Worm (Caenorhabditis elegans): ENCODE results near the gene C18A3.3.

The C18A3.3 gene

DNA sequence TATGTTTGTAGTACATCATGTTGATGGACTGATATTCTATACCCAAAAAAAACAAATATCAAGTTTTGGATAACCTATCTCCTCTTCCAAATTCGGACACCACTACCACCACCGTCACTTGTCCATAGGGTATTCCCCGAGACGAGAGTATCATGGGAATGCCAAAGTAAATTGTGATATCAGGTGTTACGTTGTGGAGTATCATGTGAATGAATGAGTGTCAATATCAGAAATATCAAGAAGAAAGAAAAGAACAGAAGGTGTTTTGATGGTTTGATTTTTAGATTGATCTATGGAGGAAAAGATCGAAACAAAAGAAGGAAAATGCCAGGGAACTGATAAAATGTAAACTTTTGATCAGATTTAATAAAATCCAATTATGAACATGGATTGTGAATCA, 17.9 kb upstream of the C18A3.3 start (continued):
- no peak for TF ChIP-seq xbp-1 (tag; optimal IDR thresholded peaks at IDR 0.05)
- peak; percentile 25 for TF ChIP-seq swsn-7 (tag; optimal IDR thresholded peaks at IDR 0.05)
- TF ChIP-seq ceh-8 (GFP tag; optimal IDR thresholded peaks at IDR 0.05) = no peak
- peak; percentile 57 for TF ChIP-seq tbx-2 (tag; optimal IDR thresholded peaks at IDR 0.05)
- TF ChIP-seq dpl-1 (GFP tag; optimal IDR thresholded peaks at IDR 0.05) = peak in 2 of 3 experiments; percentile 23 to 44
- peak; percentile 81 for TF ChIP-seq pag-3 (tag; optimal IDR thresholded peaks at IDR 0.05; ENCODE audit: borderline replicate concordance, insufficient read depth)
- TF ChIP-seq lir-3 (tag; optimal IDR thresholded peaks at IDR 0.05; ENCODE audit: poor library complexity) = no peak
- TF ChIP-seq aha-1 (tag; optimal IDR thresholded peaks at IDR 0.05) = no peak
- TF ChIP-seq ceh-88 (GFP tag; IDR thresholded peaks at IDR 0.05) = no peak
- peak; percentile 36 for TF ChIP-seq nhr-11 (tag; optimal IDR thresholded peaks at IDR 0.05)
- TF ChIP-seq nhr-76 (tag; optimal IDR thresholded peaks at IDR 0.05) = no peak
- TF ChIP-seq unc-30 (tag; optimal IDR thresholded peaks at IDR 0.05) = no peak
- no peak for TF ChIP-seq efl-1 (optimal IDR thresholded peaks at IDR 0.05)
- TF ChIP-seq efl-1 (GFP tag; optimal IDR thresholded peaks at IDR 0.05 in 1 of 2) = no peak
- TF ChIP-seq nhr-77 (tag; optimal IDR thresholded peaks at IDR 0.05) = no peak
- no peak for TF ChIP-seq aly-2 (tag; optimal IDR thresholded peaks at IDR 0.05)
- no peak for TF ChIP-seq efl-3 (GFP tag; optimal IDR thresholded peaks at IDR 0.05)
- no peak for TF ChIP-seq zip-4 (GFP tag; optimal IDR thresholded peaks at IDR 0.05)
- TF ChIP-seq sup-37 (GFP tag; optimal IDR thresholded peaks at IDR 0.05) = no peak
- TF ChIP-seq nhr-71 (tag; optimal IDR thresholded peaks at IDR 0.05) = peak; percentile 88
- TF ChIP-seq alr-1 (tag; optimal IDR thresholded peaks at IDR 0.05; ENCODE audit: borderline replicate concordance) = no peak
- TF ChIP-seq nhr-85 (tag) = peak; percentile 56
- TF ChIP-seq dsc-1 (tag; optimal IDR thresholded peaks at IDR 0.05) = no peak
- TF ChIP-seq ceh-90 (tag; optimal IDR thresholded peaks at IDR 0.05) = no peak
- no peak for TF ChIP-seq ztf-11 (tag; optimal IDR thresholded peaks at IDR 0.05)
- no peak for TF ChIP-seq ama-1 (optimal IDR thresholded peaks at IDR 0.05)
- peak; percentile 35 for TF ChIP-seq ztf-4 (tag; optimal IDR thresholded peaks at IDR 0.05)
- TF ChIP-seq nhr-28 (tag; optimal IDR thresholded peaks at IDR 0.05) = no peak
- no peak for TF ChIP-seq hlh-4 (tag; optimal IDR thresholded peaks at IDR 0.05)
- TF ChIP-seq fkh-8 (tag; optimal IDR thresholded peaks at IDR 0.05) = peak; percentile 19
- TF ChIP-seq irx-1 (tag; optimal IDR thresholded peaks at IDR 0.05) = no peak

DNA sequence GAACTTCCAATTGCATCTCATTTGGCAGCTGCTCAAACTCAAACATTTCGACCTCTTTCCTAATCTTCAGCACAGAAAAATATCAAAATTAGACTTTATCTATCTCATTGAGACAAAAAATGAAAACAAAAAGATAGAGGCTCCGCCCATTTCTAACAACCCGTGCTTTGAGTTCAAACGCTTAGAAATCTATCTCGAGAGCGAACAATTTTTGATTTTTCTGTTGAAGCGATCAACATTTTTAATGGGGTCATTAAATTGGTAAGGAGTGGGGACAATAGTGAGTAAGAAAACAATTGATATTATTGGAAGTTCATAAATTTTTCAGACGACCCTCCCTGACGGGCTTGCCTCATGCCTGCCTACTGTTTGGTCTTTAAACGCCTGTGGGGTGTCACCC, 17.2 kb upstream of the C18A3.3 start, which contains the start of the genes C25H3.10 and C25H3.1:
C25H3.10 (minus strand) TSS at position 101 of the 400 bp plus-strand sequence.
C25H3.1 (plus strand) TSS at position 203 of the 400 bp plus-strand sequence.
- TF ChIP-seq egl-13 (tag; optimal IDR thresholded peaks at IDR 0.05) = no peak
- TF ChIP-seq unc-130 (tag; optimal IDR thresholded peaks at IDR 0.05) = no peak
- TF ChIP-seq alr-1 (tag; optimal IDR thresholded peaks at IDR 0.05; ENCODE audit: borderline replicate concordance) = no peak
- no peak for TF ChIP-seq sup-37 (GFP tag; optimal IDR thresholded peaks at IDR 0.05)
- no peak for TF ChIP-seq dsc-1 (tag; optimal IDR thresholded peaks at IDR 0.05)
- TF ChIP-seq xbp-1 (tag; optimal IDR thresholded peaks at IDR 0.05) = no peak
- TF ChIP-seq aha-1 (tag; optimal IDR thresholded peaks at IDR 0.05) = no peak
- TF ChIP-seq fos-1 (tag; optimal IDR thresholded peaks at IDR 0.05) = no peak
- peak; percentile 2 to 4 for TF ChIP-seq lsy-2 (tag; optimal IDR thresholded peaks at IDR 0.05)
- no peak for TF ChIP-seq elt-3 (tag; optimal IDR thresholded peaks at IDR 0.05)
- TF ChIP-seq mab-9 (GFP tag; IDR thresholded peaks at IDR 0.05) = no peak
- no peak for TF ChIP-seq nhr-77 (tag; optimal IDR thresholded peaks at IDR 0.05)
- TF ChIP-seq fkh-10 (GFP tag; optimal IDR thresholded peaks at IDR 0.05) = no peak
- no peak for TF ChIP-seq ceh-63 (GFP tag; optimal IDR thresholded peaks at IDR 0.05)
- peak; percentile 33 for TF ChIP-seq snu-23 (GFP tag; optimal IDR thresholded peaks at IDR 0.05)
- no peak for TF ChIP-seq nhr-12 (tag; optimal IDR thresholded peaks at IDR 0.05)
- TF ChIP-seq skn-1 (tag; optimal IDR thresholded peaks at IDR 0.05) = no peak
- TF ChIP-seq lin-14 (GFP tag; optimal IDR thresholded peaks at IDR 0.05) = peak; percentile 6
- no peak for TF ChIP-seq jun-1 (tag; optimal IDR thresholded peaks at IDR 0.05)
- no peak for TF ChIP-seq nhr-85 (tag)
- TF ChIP-seq egl-27 (tag; optimal IDR thresholded peaks at IDR 0.05) = no peak
- TF ChIP-seq nhr-237 (tag; optimal IDR thresholded peaks at IDR 0.05) = no peak
- TF ChIP-seq nhr-28 (tag; optimal IDR thresholded peaks at IDR 0.05) = no peak
- peak; percentile 57 for TF ChIP-seq snpc-4 (tag; optimal IDR thresholded peaks at IDR 0.05)
- TF ChIP-seq sptf-1 (tag; optimal IDR thresholded peaks at IDR 0.05) = no peak
- TF ChIP-seq ets-5 (GFP tag; IDR thresholded peaks at IDR 0.05) = no peak
- no peak for TF ChIP-seq nhr-47 (tag; optimal IDR thresholded peaks at IDR 0.05)
- TF ChIP-seq unc-86 (tag; optimal IDR thresholded peaks at IDR 0.05) = no peak
- TF ChIP-seq nhr-71 (tag; optimal IDR thresholded peaks at IDR 0.05) = peak; percentile 39
- no peak for TF ChIP-seq ztf-4 (tag; optimal IDR thresholded peaks at IDR 0.05)
- no peak for TF ChIP-seq ceh-88 (GFP tag; IDR thresholded peaks at IDR 0.05)
- no peak for TF ChIP-seq nhr-11 (tag; optimal IDR thresholded peaks at IDR 0.05)
- TF ChIP-seq F16B12.6 (tag; optimal IDR thresholded peaks at IDR 0.05) = no peak
- TF ChIP-seq lin-13 (GFP tag; optimal IDR thresholded peaks at IDR 0.05) = no peak
